Worm (Caenorhabditis elegans): Measurements from ENCODE around the gene zig-8.

ce11 chrIII:13139301-13139700 lies 19.7 kb downstream of the zig-8 start, which contains the start of gene bre-2:
- TF ChIP-seq ztf-4 (tag; optimal IDR thresholded peaks at IDR 0.05): no peak
- no peak for TF ChIP-seq lsy-12 (tag; optimal IDR thresholded peaks at IDR 0.05)
- TF ChIP-seq elt-2 (tag; optimal IDR thresholded peaks at IDR 0.05): peak; percentile 58
- TF ChIP-seq nhr-237 (tag; optimal IDR thresholded peaks at IDR 0.05): no peak
- TF ChIP-seq nhr-77 (tag; optimal IDR thresholded peaks at IDR 0.05): no peak
- TF ChIP-seq nhr-28 (tag; optimal IDR thresholded peaks at IDR 0.05): no peak
- no peak for TF ChIP-seq mdl-1 (tag; optimal IDR thresholded peaks at IDR 0.05)
- peak; percentile 25 for TF ChIP-seq pha-4 (tag; optimal IDR thresholded peaks at IDR 0.05)
- no peak for TF ChIP-seq skn-1 (tag; optimal IDR thresholded peaks at IDR 0.05)
- TF ChIP-seq pqm-1 (tag; optimal IDR thresholded peaks at IDR 0.05): no peak

Data from whole organism, L3 larva.